Worm (Caenorhabditis elegans) whole organism, L2 larva: ENCODE data around the gene R160.3.

Source experiments
- C34F6.9 ChIP-seq: fragments of 150-350 bp; optimal IDR thresholded peaks from 2 replicates; lab custom pipeline; 2014; ENCODE audit warnings: missing biosample characterization, missing genetic modification characterization
- F13H6.1 ChIP-seq: sonication (generic microtip); optimal IDR thresholded peaks from 2 replicates; lab custom pipeline; 2016; ENCODE audit warnings: missing genetic modification characterization, missing compliant biosample characterization
- R02D3.7 ChIP-seq: fragments of 150-350 bp; optimal IDR thresholded peaks from 2 replicates; lab custom pipeline; 2014; ENCODE audit warnings: missing biosample characterization, missing genetic modification characterization
- ZK546.5 ChIP-seq: sonication (generic microtip); optimal IDR thresholded peaks from 2 replicates; lab custom pipeline; 2017; ENCODE audit warnings: missing biosample characterization, missing genetic modification characterization
- alr-1 ChIP-seq: fragments of 150-350 bp; optimal IDR thresholded peaks from 2 replicates; lab custom pipeline; 2014; ENCODE audit warnings: missing biosample characterization, missing genetic modification characterization
- blmp-1 ChIP-seq: sonication (generic microtip); optimal IDR thresholded peaks from 2 replicates; lab custom pipeline; 2017; ENCODE audit warnings: missing genetic modification characterization, mild to moderate bottlenecking, missing compliant biosample characterization, antibody characterized with exemption, moderate library complexity; ENCODE audit not compliant: insufficient read depth
- ceh-82 ChIP-seq: fragments of 150-350 bp; optimal IDR thresholded peaks from 2 replicates; lab custom pipeline; 2014; ENCODE audit warnings: missing biosample characterization, missing genetic modification characterization
- crh-2 ChIP-seq: sonication (generic microtip); optimal IDR thresholded peaks from 2 replicates; lab custom pipeline; 2017; ENCODE audit warnings: missing biosample characterization, missing genetic modification characterization
- dmd-4 ChIP-seq: sonication (generic microtip); optimal IDR thresholded peaks from 2 replicates; lab custom pipeline; 2017; ENCODE audit warnings: missing biosample characterization, missing genetic modification characterization
- egl-27 ChIP-seq: sonication (generic microtip); optimal IDR thresholded peaks from 3 replicates; lab custom pipeline; 2017; ENCODE audit warnings: missing biosample characterization, missing genetic modification reagents, missing genetic modification characterization
- elt-3 ChIP-seq: sonication (generic microtip); optimal IDR thresholded peaks from 2 replicates; lab custom pipeline; 2017; ENCODE audit warnings: missing biosample characterization, missing genetic modification characterization
- fos-1 ChIP-seq: fragments of 150-350 bp; optimal IDR thresholded peaks from 2 replicates; lab custom pipeline; 2014; ENCODE audit warnings: missing biosample characterization, missing genetic modification characterization
- lin-11 ChIP-seq: fragments of 150-350 bp; sonication (generic microtip); optimal IDR thresholded peaks from 2 replicates; lab custom pipeline; 2014; ENCODE audit warnings: missing biosample characterization, missing genetic modification characterization, inconsistent platforms, mixed read lengths
- lin-39 ChIP-seq: fragments of 150-350 bp; optimal IDR thresholded peaks from 2 replicates; lab custom pipeline; 2014; ENCODE audit warnings: missing biosample characterization, missing genetic modification reagents, missing genetic modification characterization
- mab-5 ChIP-seq: fragments of 150-350 bp; optimal IDR thresholded peaks from 2 replicates; lab custom pipeline; 2014; ENCODE audit warnings: missing biosample characterization, missing genetic modification characterization
- mbf-1 ChIP-seq: sonication (generic microtip); optimal IDR thresholded peaks from 2 replicates; lab custom pipeline; 2017; ENCODE audit warnings: missing biosample characterization, missing genetic modification characterization
- mdl-1 ChIP-seq, 2 experiments: fragments of 150-350 bp in 1 of 2; sonication (generic microtip) in 1 of 2; optimal IDR thresholded peaks; 2 replicates each; lab custom pipeline; 2017; ENCODE audit warnings: missing biosample characterization in 2 of 2, missing genetic modification characterization in 2 of 2
- nhr-11 ChIP-seq: fragments of 150-350 bp; optimal IDR thresholded peaks from 2 replicates; lab custom pipeline; 2014; ENCODE audit warnings: missing biosample characterization, missing genetic modification characterization
- nhr-12 ChIP-seq: fragments of 150-350 bp; optimal IDR thresholded peaks from 2 replicates; lab custom pipeline; 2014; ENCODE audit warnings: missing biosample characterization, missing genetic modification characterization
- nhr-129 ChIP-seq: fragments of 150-350 bp; optimal IDR thresholded peaks from 2 replicates; lab custom pipeline; 2014; ENCODE audit warnings: missing biosample characterization, missing genetic modification characterization
- nhr-21 ChIP-seq: fragments of 150-350 bp; optimal IDR thresholded peaks from 2 replicates; lab custom pipeline; 2014; ENCODE audit warnings: missing biosample characterization, missing genetic modification characterization
- nhr-23 ChIP-seq: fragments of 150-350 bp; optimal IDR thresholded peaks from 2 replicates; lab custom pipeline; 2014; ENCODE audit warnings: missing biosample characterization, missing genetic modification reagents, missing genetic modification characterization
- nhr-237 ChIP-seq: fragments of 150-350 bp; optimal IDR thresholded peaks from 2 replicates; lab custom pipeline; 2014; ENCODE audit warnings: missing biosample characterization, missing genetic modification characterization
- nhr-25 ChIP-seq: fragments of 150-350 bp; sonication (generic microtip); optimal IDR thresholded peaks from 3 replicates; lab custom pipeline; 2014; ENCODE audit warnings: missing biosample characterization, missing genetic modification characterization
- nhr-6 ChIP-seq: fragments of 150-350 bp; optimal IDR thresholded peaks from 2 replicates; lab custom pipeline; 2014; ENCODE audit warnings: missing biosample characterization, missing genetic modification characterization
- nhr-77 ChIP-seq: fragments of 150-350 bp; optimal IDR thresholded peaks from 2 replicates; lab custom pipeline; 2014; ENCODE audit warnings: missing biosample characterization, missing genetic modification characterization
- peb-1 ChIP-seq: fragments of 150-350 bp; optimal IDR thresholded peaks from 2 replicates; lab custom pipeline; 2014; ENCODE audit warnings: missing biosample characterization, missing genetic modification characterization
- sem-4 ChIP-seq: fragments of 150-350 bp; optimal IDR thresholded peaks from 2 replicates; lab custom pipeline; 2014; ENCODE audit warnings: missing biosample characterization, missing genetic modification reagents, missing genetic modification characterization
- skn-1 ChIP-seq: sonication (generic microtip); optimal IDR thresholded peaks from 2 replicates; lab custom pipeline; 2017; ENCODE audit warnings: missing biosample characterization, missing genetic modification characterization
- sma-3 ChIP-seq: sonication (generic microtip); optimal IDR thresholded peaks from 2 replicates; lab custom pipeline; 2016; ENCODE audit warnings: missing genetic modification reagents, missing genetic modification characterization, missing compliant biosample characterization
- sma-9 ChIP-seq, 2 experiments: fragments of 150-350 bp in 1 of 2; sonication (generic microtip) in 1 of 2; optimal IDR thresholded peaks; 2 replicates each; lab custom pipeline; 2014 to 2016; ENCODE audit warnings: missing genetic modification characterization in 2 of 2, mild to moderate bottlenecking in 1 of 2, missing biosample characterization in 1 of 2, missing compliant biosample characterization in 1 of 2, missing genetic modification reagents in 1 of 2, moderate library complexity in 1 of 2
- snpc-4 ChIP-seq: fragments of 150-350 bp; optimal IDR thresholded peaks from 2 replicates; lab custom pipeline; 2014; ENCODE audit warnings: missing biosample characterization, missing genetic modification characterization
- unc-39 ChIP-seq: fragments of 150-350 bp; optimal IDR thresholded peaks from 2 replicates; lab custom pipeline; 2014; ENCODE audit warnings: missing biosample characterization, missing genetic modification characterization
- unc-55 ChIP-seq: fragments of 150-350 bp; sonication (generic microtip); optimal IDR thresholded peaks from 3 replicates; lab custom pipeline; 2014; ENCODE audit warnings: missing biosample characterization, missing genetic modification reagents, missing genetic modification characterization
- zag-1 ChIP-seq: fragments of 150-350 bp; optimal IDR thresholded peaks from 2 replicates; lab custom pipeline; 2014; ENCODE audit warnings: missing biosample characterization, missing genetic modification characterization
- ztf-11 ChIP-seq: sonication (generic microtip); optimal IDR thresholded peaks from 2 replicates; lab custom pipeline; 2017; ENCODE audit warnings: missing biosample characterization, missing genetic modification characterization
- ztf-4 ChIP-seq: fragments of 150-350 bp; optimal IDR thresholded peaks from 2 replicates; lab custom pipeline; 2014; ENCODE audit warnings: missing biosample characterization, missing genetic modification characterization

The R160.3 gene

ce11 chrX:4367414-4367813 is 1.3 kb upstream of the R160.3 start, which contains the start of gene R160.10:
TSS of gene R160.10 (minus strand) at chrX:4367514.
- TF ChIP-seq sem-4 (tag; lab: Kevin White, UChicago) (no peak), mbf-1 (tag; lab: Kevin White, UChicago) (no peak), ztf-4 (tag; lab: Kevin White, UChicago) (no peak), nhr-129 (tag; lab: Kevin White, UChicago) (no peak), unc-39 (tag; lab: Kevin White, UChicago) (no peak), C34F6.9 (tag; lab: Kevin White, UChicago) (no peak), alr-1 (tag; lab: Kevin White, UChicago) (no peak), mab-5 (tag; lab: Kevin White, UChicago) (no peak), nhr-25 (tag; lab: Kevin White, UChicago) (no peak), nhr-12 (tag; lab: Kevin White, UChicago) (no peak), F13H6.1 (no peak), snpc-4 (tag; lab: Kevin White, UChicago) (no peak), sma-3 (no peak), nhr-77 (tag; lab: Kevin White, UChicago) (no peak), sma-9 (GFP tag; optimal IDR thresholded peaks at IDR 0.05; lab: Kevin White, UChicago) (no peak), sma-9 (tag; optimal IDR thresholded peaks at IDR 0.05; lab: Kevin White, UChicago) (no peak)

ce11 chrX:4364877-4365276 is 1.3 kb downstream of the R160.3 start, which contains the start of gene F14H12.8:
TSS of gene F14H12.8 (minus strand) at chrX:4364977.
- TF ChIP-seq crh-2 (no peak), lin-39 (tag; lab: Kevin White, UChicago) (no peak)

- no peak for TF ChIP-seq crh-2
- TF ChIP-seq ztf-4 (tag; lab: Kevin White, UChicago): no peak
- no peak for TF ChIP-seq ZK546.5 (tag; lab: Kevin White, UChicago)
- no peak for TF ChIP-seq elt-3 (tag; lab: Kevin White, UChicago)
- no peak for TF ChIP-seq mdl-1 (tag; optimal IDR thresholded peaks at IDR 0.05; lab: Kevin White, UChicago)
- no peak for TF ChIP-seq ztf-11 (tag; lab: Kevin White, UChicago)
- TF ChIP-seq nhr-21 (tag; lab: Kevin White, UChicago): no peak
- TF ChIP-seq dmd-4: no peak
- TF ChIP-seq blmp-1 (tag; lab: Kevin White, UChicago): no peak
- TF ChIP-seq nhr-77 (tag; lab: Kevin White, UChicago): no peak
These were observed 2.9 kb downstream of the R160.3 start, which contains the start of gene F14H12.17 for ce11 chrX:4363200-4363599. TSS of gene F14H12.17 (minus strand) at chrX:4363300.

- TF ChIP-seq nhr-237 (tag; lab: Kevin White, UChicago) (no peak), lin-39 (tag; lab: Kevin White, UChicago) (no peak), nhr-6 (tag; lab: Kevin White, UChicago) (no peak), lin-11 (tag; lab: Kevin White, UChicago) (no peak), fos-1 (tag; lab: Kevin White, UChicago) (no peak), ztf-11 (tag; lab: Kevin White, UChicago) (no peak), mbf-1 (tag; lab: Kevin White, UChicago) (no peak), ZK546.5 (tag; lab: Kevin White, UChicago) (no peak), nhr-129 (tag; lab: Kevin White, UChicago) (no peak), zag-1 (tag; lab: Kevin White, UChicago) (no peak)
These were observed 3.6 kb downstream of the R160.3 start, which contains the start of gene F14H12.7 for ce11 chrX:4362522-4362921. TSS of gene F14H12.7 (minus strand) at chrX:4362622.

ce11 chrX:4359030-4359429 is 7.1 kb downstream of the R160.3 start:
- TF ChIP-seq nhr-23 (tag; lab: Kevin White, UChicago) (no peak), egl-27 (tag; lab: Kevin White, UChicago) (no peak), nhr-25 (tag; lab: Kevin White, UChicago) (no peak), peb-1 (no peak), dmd-4 (no peak), R02D3.7 (tag; lab: Kevin White, UChicago) (no peak), skn-1 (tag; lab: Kevin White, UChicago) (no peak), C34F6.9 (tag; lab: Kevin White, UChicago) (no peak), unc-55 (GFP tag; lab: Kevin White, UChicago) (no peak), ztf-11 (tag; lab: Kevin White, UChicago) (no peak), sma-9 (GFP tag; optimal IDR thresholded peaks at IDR 0.05; lab: Kevin White, UChicago) (no peak), sma-9 (tag; optimal IDR thresholded peaks at IDR 0.05; lab: Kevin White, UChicago) (no peak), nhr-12 (tag; lab: Kevin White, UChicago) (no peak), nhr-11 (no peak), ceh-82 (no peak)
- TF ChIP-seq, all 48 proteins: peak for 0
